Fruit fly (Drosophila melanogaster) whole organism, embryonic: Measurements from ENCODE around the gene CG42487.

Experiments used
- Asciz ChIP-seq: fragments of 200-800 bp; sonication (Bioruptor generic); optimal IDR thresholded peaks from 2 replicates; lab custom pipeline; 2017; ENCODE audit warnings: missing biosample characterization, mild to moderate bottlenecking, missing genetic modification characterization, missing genetic modification reagents
- BEAF-32 ChIP-seq: fragments of 200-800 bp; sonication (Bioruptor generic); optimal IDR thresholded peaks from 3 replicates; lab custom pipeline; 2017; ENCODE audit warnings: missing biosample characterization, missing genetic modification characterization, mild to moderate bottlenecking, moderate library complexity, missing genetic modification reagents
- CG10147 ChIP-seq: fragments of 200-800 bp; sonication (Bioruptor generic); optimal IDR thresholded peaks from 2 replicates; lab custom pipeline; 2019; ENCODE audit warnings: missing biosample characterization, mild to moderate bottlenecking, missing genetic modification characterization, moderate library complexity
- CG11504 ChIP-seq: fragments of 200-800 bp; sonication (Bioruptor generic); optimal IDR thresholded peaks from 3 replicates; lab custom pipeline; 2019; ENCODE audit warnings: missing biosample characterization, mild to moderate bottlenecking, missing genetic modification characterization, moderate library complexity
- CG11723 ChIP-seq: fragments of 200-800 bp; sonication (Bioruptor generic); optimal IDR thresholded peaks from 2 replicates; lab custom pipeline; 2017; ENCODE audit warnings: missing biosample characterization, mild to moderate bottlenecking, missing genetic modification characterization
- CG12155 ChIP-seq: fragments of 200-800 bp; sonication (Bioruptor generic); optimal IDR thresholded peaks from 3 replicates; lab custom pipeline; 2016; ENCODE audit warnings: missing biosample characterization, missing genetic modification characterization
- CG12769 ChIP-seq: fragments of 200-800 bp; sonication (Bioruptor generic); optimal IDR thresholded peaks from 2 replicates; lab custom pipeline; 2019; ENCODE audit warnings: missing biosample characterization, mild to moderate bottlenecking, missing genetic modification characterization, moderate library complexity
- CG13775 ChIP-seq: fragments of 200-800 bp; sonication (Bioruptor generic); optimal IDR thresholded peaks from 3 replicates; lab custom pipeline; 2017; ENCODE audit warnings: missing biosample characterization, mild to moderate bottlenecking, missing genetic modification characterization
- CG16815 ChIP-seq: fragments of 200-800 bp; sonication (Bioruptor generic); optimal IDR thresholded peaks from 3 replicates; lab custom pipeline; 2017; ENCODE audit warnings: missing biosample characterization, mild to moderate bottlenecking, missing genetic modification characterization
- CG16863 ChIP-seq: fragments of 200-800 bp; sonication (Bioruptor generic); optimal IDR thresholded peaks from 3 replicates; lab custom pipeline; 2016; ENCODE audit warnings: missing biosample characterization, missing genetic modification characterization
- CG17385 ChIP-seq: fragments of 200-800 bp; sonication (Bioruptor generic); optimal IDR thresholded peaks from 3 replicates; lab custom pipeline; 2018; ENCODE audit warnings: missing biosample characterization, mild to moderate bottlenecking, missing genetic modification characterization
- CG2116 ChIP-seq: fragments of 200-800 bp; sonication (Bioruptor generic); optimal IDR thresholded peaks from 3 replicates; lab custom pipeline; 2018; ENCODE audit warnings: missing biosample characterization, mild to moderate bottlenecking, missing genetic modification characterization
- CG32772 ChIP-seq: fragments of 200-800 bp; sonication (Bioruptor generic); IDR thresholded peaks from 2 replicates; pipeline ENCODE4 v1.3.6; 2022; ENCODE audit warnings: missing biosample characterization, missing genetic modification characterization
- CG3838 ChIP-seq: fragments of 200-800 bp; sonication (Bioruptor generic); optimal IDR thresholded peaks from 3 replicates; lab custom pipeline; 2016; ENCODE audit warnings: missing biosample characterization, missing genetic modification characterization
- CG4404 ChIP-seq: fragments of 200-800 bp; sonication (Bioruptor generic); IDR thresholded peaks from 2 replicates; pipeline ENCODE4 v1.3.6; 2022; ENCODE audit warnings: missing biosample characterization, missing genetic modification characterization
- CG6272 ChIP-seq: fragments of 200-800 bp; sonication (Bioruptor generic); IDR thresholded peaks from 2 replicates; pipeline ENCODE4 v1.3.6; 2022; ENCODE audit warnings: missing biosample characterization, missing genetic modification characterization
- CG7963 ChIP-seq: fragments of 200-800 bp; sonication (Bioruptor generic); IDR thresholded peaks from 3 replicates; pipeline ENCODE4 v1.3.6; 2022; ENCODE audit warnings: missing biosample characterization, missing genetic modification characterization; ENCODE audit not compliant: partially characterized antibody
- CG8281 ChIP-seq: fragments of 200-800 bp; sonication (Bioruptor generic); optimal IDR thresholded peaks from 2 replicates; lab custom pipeline; 2018; ENCODE audit warnings: missing biosample characterization, mild to moderate bottlenecking, missing genetic modification characterization, moderate library complexity
- CG8359 ChIP-seq: fragments of 200-800 bp; sonication (Bioruptor generic); optimal IDR thresholded peaks from 2 replicates; lab custom pipeline; 2017; ENCODE audit warnings: missing biosample characterization, mild to moderate bottlenecking, missing genetic modification characterization, borderline replicate concordance
- CG8388 ChIP-seq: fragments of 200-800 bp; sonication (Bioruptor generic); optimal IDR thresholded peaks from 2 replicates; lab custom pipeline; 2019; ENCODE audit warnings: missing biosample characterization, mild to moderate bottlenecking, missing genetic modification characterization, moderate library complexity
- CG8924 ChIP-seq: fragments of 200-800 bp; optimal IDR thresholded peaks from 3 replicates; lab custom pipeline; 2019; ENCODE audit warnings: missing biosample characterization, mild to moderate bottlenecking, missing genetic modification characterization, moderate library complexity
- CG9215 ChIP-seq: fragments of 200-800 bp; sonication (Bioruptor generic); IDR thresholded peaks from 2 replicates; pipeline ENCODE4 v1.3.6; 2022; ENCODE audit warnings: missing biosample characterization, missing genetic modification characterization
- CG9932 ChIP-seq: fragments of 200-800 bp; sonication (Bioruptor generic); IDR thresholded peaks from 2 replicates; pipeline ENCODE4 v1.3.6; 2022; ENCODE audit warnings: missing biosample characterization, missing genetic modification characterization
- Dfd ChIP-seq, 2 experiments: fragments of >200 bp; optimal IDR thresholded peaks; 2 replicates each; lab custom pipeline; 2017; ENCODE audit warnings: missing biosample characterization in 2 of 2, missing genetic modification characterization in 2 of 2
- ERR ChIP-seq: fragments of 200-800 bp; sonication (Bioruptor generic); optimal IDR thresholded peaks from 2 replicates; lab custom pipeline; 2016; ENCODE audit warnings: missing biosample characterization, missing genetic modification characterization
- Gug ChIP-seq: fragments of 200-800 bp; sonication (Bioruptor generic); IDR thresholded peaks from 4 replicates; pipeline ENCODE4 v1.3.6; 2022; ENCODE audit warnings: missing biosample characterization, missing genetic modification characterization
- MBD-R2 ChIP-seq: fragments of 200-800 bp; sonication (Bioruptor generic); IDR thresholded peaks from 2 replicates; pipeline ENCODE4 v1.3.6; 2022; ENCODE audit warnings: missing biosample characterization, missing genetic modification characterization
- Oli ChIP-seq: fragments of 200-800 bp; sonication (Bioruptor generic); optimal IDR thresholded peaks from 2 replicates; lab custom pipeline; 2018; ENCODE audit warnings: missing biosample characterization, mild to moderate bottlenecking, missing genetic modification characterization, moderate library complexity
- Opbp ChIP-seq: fragments of 200-800 bp; sonication (Bioruptor generic); IDR thresholded peaks from 3 replicates; pipeline ENCODE4 v1.3.6; 2022; ENCODE audit warnings: missing biosample characterization, missing genetic modification characterization; ENCODE audit not compliant: partially characterized antibody
- Poxn ChIP-seq: fragments of 200-800 bp; sonication (Bioruptor generic); IDR thresholded peaks from 2 replicates; pipeline ENCODE4 v1.3.6; 2022; ENCODE audit warnings: missing biosample characterization, missing genetic modification characterization
- Scr ChIP-seq: fragments of 200-800 bp; sonication (Bioruptor generic); IDR thresholded peaks from 2 replicates; pipeline ENCODE4 v1.3.6; 2022; ENCODE audit warnings: missing biosample characterization, missing genetic modification characterization; ENCODE audit not compliant: partially characterized antibody
- Vsx1 ChIP-seq: fragments of 200-800 bp; sonication (Bioruptor generic); optimal IDR thresholded peaks from 2 replicates; lab custom pipeline; 2017; ENCODE audit warnings: missing biosample characterization, mild to moderate bottlenecking, missing genetic modification characterization, missing genetic modification reagents
- Xrp1 ChIP-seq: fragments of 200-800 bp; sonication (Bioruptor generic); IDR thresholded peaks from 2 replicates; pipeline ENCODE4 v1.3.6; 2022; ENCODE audit warnings: missing biosample characterization, missing genetic modification characterization
- btn ChIP-seq: fragments of 200-800 bp; sonication (Bioruptor generic); optimal IDR thresholded peaks from 2 replicates; lab custom pipeline; 2016; ENCODE audit warnings: missing biosample characterization, missing genetic modification characterization
- chif ChIP-seq, 2 experiments: fragments of 200-800 bp; sonication (Bioruptor generic); optimal IDR thresholded peaks; 3 replicates each; lab custom pipeline; 2016; ENCODE audit warnings: missing biosample characterization in 2 of 2, missing genetic modification characterization in 2 of 2
- chinmo ChIP-seq: fragments of 200-800 bp; sonication (Bioruptor generic); IDR thresholded peaks from 4 replicates; pipeline ENCODE4 v1.3.6; 2022; ENCODE audit warnings: missing biosample characterization, missing genetic modification characterization; ENCODE audit not compliant: partially characterized antibody
- corto ChIP-seq: fragments of 200-800 bp; sonication (Bioruptor generic); optimal IDR thresholded peaks from 2 replicates; lab custom pipeline; 2016; ENCODE audit warnings: missing biosample characterization, mild to moderate bottlenecking, missing genetic modification characterization, moderate library complexity
- grn ChIP-seq: fragments of 200-800 bp; sonication (Bioruptor generic); optimal IDR thresholded peaks from 3 replicates; lab custom pipeline; 2017; ENCODE audit warnings: missing biosample characterization, missing genetic modification characterization
- ken ChIP-seq: fragments of 200-800 bp; sonication (Bioruptor generic); IDR thresholded peaks from 3 replicates; pipeline ENCODE4 v1.3.6; 2022; ENCODE audit warnings: missing biosample characterization, missing genetic modification characterization
- mirr ChIP-seq: fragments of 200-800 bp; sonication (Bioruptor generic); optimal IDR thresholded peaks from 3 replicates; lab custom pipeline; 2018; ENCODE audit warnings: missing biosample characterization, mild to moderate bottlenecking, missing genetic modification characterization
- nau ChIP-seq: fragments of 200-800 bp; sonication (Bioruptor generic); optimal IDR thresholded peaks from 3 replicates; lab custom pipeline; 2017; ENCODE audit warnings: missing biosample characterization, mild to moderate bottlenecking, missing genetic modification characterization, missing genetic modification reagents
- pho ChIP-seq: fragments of 200-800 bp; sonication (Bioruptor generic); optimal IDR thresholded peaks from 2 replicates; lab custom pipeline; 2016; ENCODE audit warnings: missing biosample characterization, missing genetic modification characterization
- ro ChIP-seq: fragments of 200-800 bp; sonication (Bioruptor generic); IDR thresholded peaks from 2 replicates; pipeline ENCODE4 v1.3.6; 2022; ENCODE audit warnings: missing biosample characterization, missing genetic modification characterization
- sug ChIP-seq: fragments of 200-800 bp; optimal IDR thresholded peaks from 2 replicates; lab custom pipeline; 2019; ENCODE audit warnings: missing biosample characterization, mild to moderate bottlenecking, missing genetic modification characterization, moderate library complexity
- tgo ChIP-seq: fragments of 200-800 bp; sonication (Bioruptor generic); IDR thresholded peaks from 3 replicates; pipeline ENCODE4 v1.3.6; 2022; ENCODE audit warnings: missing biosample characterization, missing genetic modification characterization
- wdn ChIP-seq: fragments of 200-800 bp; sonication (Bioruptor generic); IDR thresholded peaks from 2 replicates; pipeline ENCODE4 v1.3.6; 2022; ENCODE audit warnings: missing biosample characterization, missing genetic modification characterization
- wek ChIP-seq: fragments of 200-800 bp; sonication (Bioruptor generic); optimal IDR thresholded peaks from 3 replicates; lab custom pipeline; 2018; ENCODE audit warnings: missing biosample characterization, mild to moderate bottlenecking, missing genetic modification characterization, moderate library complexity
- zf30C ChIP-seq: fragments of 200-800 bp; sonication (Bioruptor generic); optimal IDR thresholded peaks from 3 replicates; lab custom pipeline; 2018; ENCODE audit warnings: missing biosample characterization, mild to moderate bottlenecking, missing genetic modification characterization

The CG42487 gene

dm6 chr3R:27916355-27917019 is 42.6 kb downstream of the CG42487 start, which contains the start of the genes CG5003 and mRpS22 (continued):
- TF ChIP-seq mirr (GFP tag; lab: Kevin White, UChicago) (peak; percentile 3), ro (GFP tag; lab: Robert Waterston, UW) (0 out of 2 replicates have a peak, but pooled peaks have one; percentile 7), CG8388 (GFP tag; lab: Kevin White, UChicago) (peak; percentile 14), CG12769 (no peak), CG8281 (peak; percentile 8), CG7963 (no peak), CG8924 (peak; percentile 73), Vsx1 (no peak), Asciz (GFP tag; lab: Kevin White, UChicago) (no peak), CG4404 (no peak; the same call in 1 of the 2 replicates), CG12155 (GFP tag; lab: Kevin White, UChicago) (peak; percentile 61), MBD-R2 (GFP tag; lab: Robert Waterston, UW) (peak; percentile 68), Opbp (GFP tag; lab: Robert Waterston, UW) (no peak), CG16863 (GFP tag; lab: Kevin White, UChicago) (no peak), CG3838 (GFP tag; lab: Kevin White, UChicago) (no peak), Scr (GFP tag; lab: Robert Waterston, UW) (peak; percentile 48; the same call in 1 of the 2 replicates), CG6272 (0 out of 2 replicates have a peak, but pooled peaks have one; percentile 2), ERR (GFP tag; lab: Kevin White, UChicago) (no peak), Gug (peak; percentile 9; the same call in 2 of the 4 replicates), nau (GFP tag; lab: Kevin White, UChicago) (peak; percentile 11), btn (GFP tag; lab: Kevin White, UChicago) (no peak), chif (GFP tag; optimal IDR thresholded peaks at IDR 0.05; lab: Kevin White, UChicago) (peak in 1 of 2 experiments; percentile 2), ken (GFP tag; lab: Robert Waterston, UW) (no peak), CG17385 (GFP tag; lab: Kevin White, UChicago) (peak; percentile 55), chinmo (GFP tag; lab: Robert Waterston, UW) (0 out of 4 replicates have a peak, but pooled peaks have one; percentile 32), CG16815 (GFP tag; lab: Kevin White, UChicago) (peak; percentile 47), Poxn (no peak), BEAF-32 (peak; percentile 68), Dfd (GFP tag; optimal IDR thresholded peaks at IDR 0.05; lab: Kevin White, UChicago) (peak in 1 of 2 experiments; percentile 65), CG13775 (peak; percentile 75), CG2116 (GFP tag; lab: Kevin White, UChicago) (peak; percentile 51), CG9932 (GFP tag; lab: Robert Waterston, UW) (peak; percentile 78), sug (tag; lab: Kevin White, UChicago) (peak; percentile 73), CG11723 (GFP tag; lab: Kevin White, UChicago) (peak; percentile 45), pho (GFP tag; lab: Kevin White, UChicago) (peak; percentile 16), CG9215 (GFP tag; lab: Robert Waterston, UW) (peak; percentile 45), CG8359 (no peak), wdn (0 out of 2 replicates have a peak, but pooled peaks have one; percentile 6), CG10147 (GFP tag; lab: Kevin White, UChicago) (peak; percentile 27), Xrp1 (peak; percentile 45; the same call in 1 of the 2 replicates), corto (no peak), zf30C (GFP tag; lab: Kevin White, UChicago) (no peak), tgo (GFP tag; lab: Robert Waterston, UW) (peak; percentile 49; the same call in 1 of the 3 replicates), Oli (tag; lab: Kevin White, UChicago) (peak; percentile 28), wek (GFP tag; lab: Kevin White, UChicago) (peak; percentile 94), CG11504 (peak; percentile 73), grn (GFP tag; lab: Kevin White, UChicago) (peak; percentile 51), CG32772 (GFP tag; lab: Robert Waterston, UW) (0 out of 2 replicates have a peak, but pooled peaks have one; percentile 54)
